Worm (Caenorhabditis elegans): ENCODE results near the gene K09C4.9.

The K09C4.9 gene

ce11 chrX:3291948-3292347, 20.4 kb upstream of the K09C4.9 start:
- TF ChIP-seq lag-1 (GFP tag; IDR thresholded peaks at IDR 0.05) (no peak), ceh-100 (GFP tag; IDR thresholded peaks at IDR 0.05) (no peak), ceh-58 (GFP tag; IDR thresholded peaks at IDR 0.05) (no peak)

ce11 chrX:3290147-3290546, 18.6 kb upstream of the K09C4.9 start:
- TF ChIP-seq nhr-80 (tag; optimal IDR thresholded peaks at IDR 0.05) (peak; percentile 99), sdz-38 (tag; optimal IDR thresholded peaks at IDR 0.05) (no peak), repo-1 (tag; optimal IDR thresholded peaks at IDR 0.05) (no peak), sptf-2 (GFP tag; optimal IDR thresholded peaks at IDR 0.05) (no peak), unc-62 (GFP tag; optimal IDR thresholded peaks at IDR 0.05) (peak; percentile 31), C06A6.2 (GFP tag; conservative IDR thresholded peaks at IDR 0.05) (no peak), ama-1 (optimal IDR thresholded peaks at IDR 0.05) (no peak), ama-1 (GFP tag; optimal IDR thresholded peaks at IDR 0.05) (no peak), nhr-90 (tag; optimal IDR thresholded peaks at IDR 0.05) (peak; percentile 48), K11D2.4 (GFP tag; IDR thresholded peaks at IDR 0.05) (no peak), bed-1 (GFP tag; IDR thresholded peaks at IDR 0.05) (no peak), ccch-3 (GFP tag; optimal IDR thresholded peaks at IDR 0.05) (no peak), pha-4 (tag; optimal IDR thresholded peaks at IDR 0.05) (peak; percentile 37), snpc-1.3 (tag; optimal IDR thresholded peaks at IDR 0.05; ENCODE audit: insufficient read depth) (no peak), F22D6.2 (tag; optimal IDR thresholded peaks at IDR 0.05) (peak; percentile 74), him-1 (tag; optimal IDR thresholded peaks at IDR 0.05) (no peak), F10E7.11 (tag; optimal IDR thresholded peaks at IDR 0.05) (no peak), ZK185.1 (tag; optimal IDR thresholded peaks at IDR 0.05; ENCODE audit: poor library complexity, severe bottlenecking) (no peak), Y56A3A.18 (GFP tag; IDR thresholded peaks at IDR 0.05) (no peak), cebp-2 (GFP tag; IDR thresholded peaks at IDR 0.05) (no peak), tbx-9 (tag; optimal IDR thresholded peaks at IDR 0.05; ENCODE audit: borderline replicate concordance) (no peak), dpff-1 (tag; optimal IDR thresholded peaks at IDR 0.05) (no peak), attf-6 (GFP tag; IDR thresholded peaks at IDR 0.05) (no peak), lsy-27 (tag; optimal IDR thresholded peaks at IDR 0.05; ENCODE audit: borderline replicate concordance, insufficient read depth) (no peak), lin-35 (GFP tag; optimal IDR thresholded peaks at IDR 0.05) (no peak), ets-4 (GFP tag; optimal IDR thresholded peaks at IDR 0.05) (peak; percentile 66), nfyb-1 (GFP tag; IDR thresholded peaks at IDR 0.05) (0 out of 2 replicates have a peak, but pooled peaks have one; percentile 59), tlf-1 (GFP tag; optimal IDR thresholded peaks at IDR 0.05) (peak; percentile 41), hrde-1 (tag; optimal IDR thresholded peaks at IDR 0.05; ENCODE audit: borderline replicate concordance) (no peak), mxl-1 (tag; optimal IDR thresholded peaks at IDR 0.05) (no peak), tbp1 (GFP tag; optimal IDR thresholded peaks at IDR 0.05) (peak; percentile 54), hmg-1.2 (GFP tag; IDR thresholded peaks at IDR 0.05) (no peak), Y67H2A.10 (GFP tag; conservative IDR thresholded peaks at IDR 0.05) (no peak), ceh-40 (GFP tag; IDR thresholded peaks at IDR 0.05) (no peak), ceh-100 (GFP tag; IDR thresholded peaks at IDR 0.05) (no peak), egrh-3 (GFP tag; IDR thresholded peaks at IDR 0.05) (no peak), unc-130 (GFP tag; optimal IDR thresholded peaks at IDR 0.05) (no peak), F37B4.10 (GFP tag; IDR thresholded peaks at IDR 0.05) (no peak), die-1 (tag; optimal IDR thresholded peaks at IDR 0.05) (no peak), nfya-2 (GFP tag; IDR thresholded peaks at IDR 0.05) (no peak), lin-26 (GFP tag; IDR thresholded peaks at IDR 0.05) (no peak), B0035.1 (tag; optimal IDR thresholded peaks at IDR 0.05) (no peak), madf-10 (tag; optimal IDR thresholded peaks at IDR 0.05) (peak; percentile 33), ztf-25 (GFP tag; IDR thresholded peaks at IDR 0.05) (no peak), ceh-91 (GFP tag; IDR thresholded peaks at IDR 0.05) (no peak), hlh-26 (GFP tag; conservative IDR thresholded peaks at IDR 0.05) (no peak), egl-18 (GFP tag; IDR thresholded peaks at IDR 0.05) (no peak)
